Fruit fly (Drosophila melanogaster) whole organism, embryonic: ENCODE measurements around the gene CheB93b.

Experiments used
- Ada2b ChIP-seq: fragments of 200-800 bp; sonication (Bioruptor generic); IDR thresholded peaks from 2 replicates; pipeline ENCODE4 v1.3.6; 2022; ENCODE audit warnings: missing biosample characterization, missing genetic modification characterization
- Aef1 ChIP-seq: fragments of 200-800 bp; sonication (Bioruptor generic); IDR thresholded peaks from 3 replicates; pipeline ENCODE4 v1.3.6; 2022; ENCODE audit warnings: missing biosample characterization, missing genetic modification characterization
- Asciz ChIP-seq: fragments of 200-800 bp; sonication (Bioruptor generic); optimal IDR thresholded peaks from 2 replicates; lab custom pipeline; 2017; ENCODE audit warnings: missing biosample characterization, mild to moderate bottlenecking, missing genetic modification characterization, missing genetic modification reagents
- Awh ChIP-seq: fragments of 200-800 bp; sonication (Bioruptor generic); IDR thresholded peaks from 2 replicates; pipeline ENCODE4, ENCODE4 v1.3.6; 2022; ENCODE audit warnings: missing biosample characterization, missing genetic modification characterization
- CG11398 ChIP-seq: fragments of 200-800 bp; sonication (Bioruptor generic); optimal IDR thresholded peaks from 2 replicates; lab custom pipeline; 2016; ENCODE audit warnings: missing biosample characterization, missing genetic modification characterization
- CG12155 ChIP-seq: fragments of 200-800 bp; sonication (Bioruptor generic); optimal IDR thresholded peaks from 3 replicates; lab custom pipeline; 2016; ENCODE audit warnings: missing biosample characterization, missing genetic modification characterization
- CG13287 ChIP-seq: fragments of 200-800 bp; sonication (Bioruptor generic); IDR thresholded peaks from 2 replicates; pipeline ENCODE4 v1.3.6; 2022; ENCODE audit warnings: missing biosample characterization, missing genetic modification characterization; ENCODE audit not compliant: partially characterized antibody
- CG15601 ChIP-seq: fragments of 200-800 bp; sonication (Bioruptor generic); optimal IDR thresholded peaks from 3 replicates; lab custom pipeline; 2019; ENCODE audit warnings: missing biosample characterization, mild to moderate bottlenecking, missing genetic modification characterization, moderate library complexity
- CG16779 ChIP-seq: fragments of 200-800 bp; sonication (Bioruptor generic); IDR thresholded peaks from 2 replicates; pipeline ENCODE4 v1.3.6; 2022; ENCODE audit warnings: missing biosample characterization, missing genetic modification characterization
- CG17359 ChIP-seq: fragments of 200-800 bp; sonication (Bioruptor generic); optimal IDR thresholded peaks from 3 replicates; lab custom pipeline; 2018; ENCODE audit warnings: missing biosample characterization, mild to moderate bottlenecking, missing genetic modification characterization, moderate library complexity
- CG17612 ChIP-seq: fragments of 200-800 bp; sonication (Bioruptor generic); IDR thresholded peaks from 2 replicates; pipeline ENCODE4 v1.3.6; 2022; ENCODE audit warnings: missing biosample characterization, missing genetic modification characterization
- CG1832 ChIP-seq: fragments of 200-800 bp; sonication (Bioruptor generic); optimal IDR thresholded peaks from 2 replicates; lab custom pipeline; 2017; ENCODE audit warnings: missing biosample characterization, mild to moderate bottlenecking, missing genetic modification characterization, inconsistent platforms
- CG18619 ChIP-seq: fragments of 200-800 bp; sonication (Bioruptor generic); optimal IDR thresholded peaks from 3 replicates; lab custom pipeline; 2017; ENCODE audit warnings: missing biosample characterization, mild to moderate bottlenecking, missing genetic modification characterization
- CG4820 ChIP-seq: fragments of 200-800 bp; sonication (Bioruptor generic); optimal IDR thresholded peaks from 3 replicates; lab custom pipeline; 2016; ENCODE audit warnings: missing biosample characterization, missing genetic modification characterization
- CG4854 ChIP-seq: fragments of 200-800 bp; sonication (Bioruptor generic); optimal IDR thresholded peaks from 2 replicates; lab custom pipeline; 2016; ENCODE audit warnings: missing biosample characterization, missing genetic modification characterization, inconsistent platforms
- CG5245 ChIP-seq: fragments of 200-800 bp; sonication (Bioruptor generic); optimal IDR thresholded peaks from 3 replicates; lab custom pipeline; 2016; ENCODE audit warnings: missing biosample characterization, missing genetic modification characterization
- CG6272 ChIP-seq: fragments of 200-800 bp; sonication (Bioruptor generic); IDR thresholded peaks from 2 replicates; pipeline ENCODE4 v1.3.6; 2022; ENCODE audit warnings: missing biosample characterization, missing genetic modification characterization
- CG6791 ChIP-seq: fragments of 200-800 bp; sonication (Bioruptor generic); IDR thresholded peaks from 3 replicates; pipeline ENCODE4 v1.3.6; 2022; ENCODE audit warnings: missing biosample characterization, missing genetic modification characterization; ENCODE audit not compliant: partially characterized antibody
- CG9932 ChIP-seq: fragments of 200-800 bp; sonication (Bioruptor generic); IDR thresholded peaks from 2 replicates; pipeline ENCODE4 v1.3.6; 2022; ENCODE audit warnings: missing biosample characterization, missing genetic modification characterization
- E2f2 ChIP-seq: fragments of 200-800 bp; sonication (Bioruptor generic); IDR thresholded peaks from 2 replicates; pipeline ENCODE4 v1.3.6; 2022; ENCODE audit warnings: missing biosample characterization, missing genetic modification characterization
- Hr78 ChIP-seq, 2 experiments: fragments of 200-800 bp in 1 of 2; fragments of >200 bp in 1 of 2; sonication (Bioruptor generic) in 1 of 2; optimal IDR thresholded peaks; 2 replicates each; lab custom pipeline; 2017 to 2019; ENCODE audit warnings: missing biosample characterization in 2 of 2, missing genetic modification characterization in 2 of 2, mild to moderate bottlenecking in 1 of 2, moderate library complexity in 1 of 2
- Myb ChIP-seq: fragments of 200-800 bp; sonication (Bioruptor generic); optimal IDR thresholded peaks from 2 replicates; lab custom pipeline; 2016; ENCODE audit warnings: missing biosample characterization, missing genetic modification characterization
- Oaz ChIP-seq: fragments of 200-800 bp; sonication (Bioruptor generic); IDR thresholded peaks from 2 replicates; pipeline ENCODE4 v1.3.6; 2022; ENCODE audit warnings: missing biosample characterization, missing genetic modification characterization
- Oli ChIP-seq: fragments of 200-800 bp; sonication (Bioruptor generic); optimal IDR thresholded peaks from 2 replicates; lab custom pipeline; 2018; ENCODE audit warnings: missing biosample characterization, mild to moderate bottlenecking, missing genetic modification characterization, moderate library complexity
- Stat92E ChIP-seq, 3 experiments: fragments of >200 bp in 2 of 3; fragments of 200-800 bp in 1 of 3; sonication (Bioruptor generic) in 1 of 3; optimal IDR thresholded peaks; 2 replicates each; lab custom pipeline; 2017 to 2019; ENCODE audit warnings: missing biosample characterization in 3 of 3, missing genetic modification characterization in 3 of 3, mild to moderate bottlenecking in 1 of 3, moderate library complexity in 1 of 3
- ara ChIP-seq: fragments of 200-800 bp; sonication (Bioruptor generic); IDR thresholded peaks from 2 replicates; pipeline ENCODE4 v1.3.6; 2022; ENCODE audit warnings: missing biosample characterization, missing genetic modification characterization
- bigmax ChIP-seq: fragments of 200-800 bp; sonication (Bioruptor generic); optimal IDR thresholded peaks from 2 replicates; lab custom pipeline; 2018; ENCODE audit warnings: missing biosample characterization, mild to moderate bottlenecking, missing genetic modification characterization
- crc ChIP-seq: fragments of 200-800 bp; sonication (Bioruptor generic); optimal IDR thresholded peaks from 2 replicates; lab custom pipeline; 2016; ENCODE audit warnings: missing biosample characterization, missing genetic modification characterization
- dati ChIP-seq: fragments of 200-800 bp; sonication (Bioruptor generic); IDR thresholded peaks from 2 replicates; pipeline ENCODE4 v1.3.6; 2022; ENCODE audit warnings: missing biosample characterization, missing genetic modification characterization
- gfzf ChIP-seq: fragments of 200-800 bp; sonication (Bioruptor generic); optimal IDR thresholded peaks from 2 replicates; lab custom pipeline; 2016; ENCODE audit warnings: missing biosample characterization, mild to moderate bottlenecking, missing genetic modification characterization, moderate library complexity
- grau ChIP-seq: fragments of 200-800 bp; optimal IDR thresholded peaks from 3 replicates; lab custom pipeline; 2019; ENCODE audit warnings: missing biosample characterization, mild to moderate bottlenecking, missing genetic modification characterization, moderate library complexity
- ham ChIP-seq: fragments of 200-800 bp; sonication (Bioruptor generic); IDR thresholded peaks from 2 replicates; pipeline ENCODE4 v1.3.6; 2022; ENCODE audit warnings: missing biosample characterization, missing genetic modification characterization
- insv ChIP-seq, 2 experiments: fragments of 200-800 bp; sonication (Bioruptor generic); optimal IDR thresholded peaks; 3 replicates each; lab custom pipeline; 2016 to 2018; ENCODE audit warnings: missing biosample characterization in 2 of 2, missing genetic modification characterization in 2 of 2
- jigr1 ChIP-seq: fragments of 200-800 bp; sonication (Bioruptor generic); IDR thresholded peaks from 3 replicates; pipeline ENCODE4 v1.3.6; 2022; ENCODE audit warnings: missing biosample characterization, missing genetic modification characterization
- jing ChIP-seq: fragments of 200-800 bp; sonication (Bioruptor generic); optimal IDR thresholded peaks from 2 replicates; lab custom pipeline; 2018; ENCODE audit warnings: missing biosample characterization, mild to moderate bottlenecking, missing genetic modification characterization
- nerfin-1 ChIP-seq: fragments of 200-800 bp; sonication (Bioruptor generic); optimal IDR thresholded peaks from 3 replicates; lab custom pipeline; 2019; ENCODE audit warnings: missing biosample characterization, mild to moderate bottlenecking, missing genetic modification characterization, moderate library complexity
- pan ChIP-seq, 4 experiments: fragments of >200 bp in 3 of 4; fragments of 200-800 bp in 1 of 4; sonication (Bioruptor generic) in 1 of 4; optimal IDR thresholded peaks in 3 of 4; IDR thresholded peaks in 1 of 4; 2 replicates each; pipeline versions ENCODE4 v1.3.6 to Lab custom; 2017 to 2022; ENCODE audit warnings: missing biosample characterization in 2 of 4, missing genetic modification characterization in 2 of 4, mixed read lengths in 1 of 4
- pho ChIP-seq: fragments of 200-800 bp; sonication (Bioruptor generic); optimal IDR thresholded peaks from 2 replicates; lab custom pipeline; 2016; ENCODE audit warnings: missing biosample characterization, missing genetic modification characterization
- pita ChIP-seq: fragments of 200-800 bp; sonication (Bioruptor generic); optimal IDR thresholded peaks from 2 replicates; lab custom pipeline; 2017; ENCODE audit warnings: missing biosample characterization, mild to moderate bottlenecking, missing genetic modification characterization
- pzg ChIP-seq: fragments of 200-800 bp; sonication (Bioruptor generic); optimal IDR thresholded peaks from 3 replicates; lab custom pipeline; 2018; ENCODE audit warnings: missing biosample characterization, mild to moderate bottlenecking, missing genetic modification characterization, moderate library complexity
- row ChIP-seq: fragments of 200-800 bp; sonication (Bioruptor generic); IDR thresholded peaks from 3 replicates; pipeline ENCODE4 v1.3.6; 2022; ENCODE audit warnings: missing biosample characterization, missing genetic modification characterization
- seq ChIP-seq: fragments of 200-800 bp; sonication (Bioruptor generic); IDR thresholded peaks from 2 replicates; pipeline ENCODE4 v1.3.6; 2022; ENCODE audit warnings: missing biosample characterization, missing genetic modification characterization
- slbo ChIP-seq: fragments of 200-800 bp; sonication (Bioruptor generic); IDR thresholded peaks from 2 replicates; pipeline ENCODE4 v1.3.6; 2022; ENCODE audit warnings: missing biosample characterization, missing genetic modification characterization
- sr ChIP-seq: fragments of 200-800 bp; sonication (Bioruptor generic); IDR thresholded peaks from 3 replicates; pipeline ENCODE4 v1.3.6; 2022; ENCODE audit warnings: missing biosample characterization, missing genetic modification characterization
- stwl ChIP-seq: fragments of 200-800 bp; sonication (Bioruptor generic); optimal IDR thresholded peaks from 3 replicates; lab custom pipeline; 2018; ENCODE audit warnings: missing biosample characterization, mild to moderate bottlenecking, missing genetic modification characterization, moderate library complexity
- sug ChIP-seq: fragments of 200-800 bp; optimal IDR thresholded peaks from 2 replicates; lab custom pipeline; 2019; ENCODE audit warnings: missing biosample characterization, mild to moderate bottlenecking, missing genetic modification characterization, moderate library complexity
- unpg ChIP-seq: fragments of 200-800 bp; sonication (Bioruptor generic); optimal IDR thresholded peaks from 3 replicates; lab custom pipeline; 2018; ENCODE audit warnings: missing biosample characterization, mild to moderate bottlenecking, missing genetic modification characterization, moderate library complexity
- z ChIP-seq: fragments of 200-800 bp; sonication (Bioruptor generic); IDR thresholded peaks from 3 replicates; pipeline ENCODE4 v1.3.6; 2022; ENCODE audit warnings: missing biosample characterization, missing genetic modification characterization

CheB93b gene

dm6 chr3R:21373403-21374326 is 35.3 kb upstream of the CheB93b start (continued):
- no peak for TF ChIP-seq Ada2b
- TF ChIP-seq CG17359 (tag; lab: Kevin White, UChicago), result peak; percentile 23
- no peak for TF ChIP-seq CG16779 (GFP tag; lab: Robert Waterston, UW)
- TF ChIP-seq Stat92E (GFP tag; optimal IDR thresholded peaks at IDR 0.05; lab: Kevin White, UChicago), result no peak
- TF ChIP-seq sr (GFP tag; lab: Robert Waterston, UW), result 0 out of 3 replicates have a peak, but pooled peaks have one; percentile 9
- TF ChIP-seq Hr78 (GFP tag; optimal IDR thresholded peaks at IDR 0.05; lab: Kevin White, UChicago), result no peak
- peak; percentile 5 for TF ChIP-seq bigmax (GFP tag; lab: Kevin White, UChicago)
- TF ChIP-seq slbo (GFP tag; lab: Robert Waterston, UW), result peak; percentile 46; the same call in 1 of the 2 replicates
- peak; percentile 85 for TF ChIP-seq E2f2 (GFP tag; lab: Robert Waterston, UW)
- no peak for TF ChIP-seq Oli (tag; lab: Kevin White, UChicago)
- no peak for TF ChIP-seq pan (optimal IDR thresholded peaks at IDR 0.05; lab: Kevin White, UChicago)
- TF ChIP-seq pan (GFP tag; optimal IDR thresholded peaks at IDR 0.05 in 1 of 2, IDR thresholded peaks at IDR 0.05 in 1 of 2), result peak in 1 of 2 experiments; percentile 48
- TF ChIP-seq stwl, result no peak
- TF ChIP-seq row (GFP tag; lab: Robert Waterston, UW), result peak; percentile 61; the same call in 2 of the 3 replicates
- TF ChIP-seq CG11398 (GFP tag; lab: Kevin White, UChicago), result no peak
- TF ChIP-seq CG9932, result peak; percentile 42
- no peak for TF ChIP-seq pho (GFP tag; lab: Kevin White, UChicago)
- TF ChIP-seq Asciz (GFP tag; lab: Kevin White, UChicago), result no peak
- no peak for TF ChIP-seq CG6272
- TF ChIP-seq crc, result no peak
- TF ChIP-seq jigr1 (GFP tag; lab: Robert Waterston, UW), result peak; percentile 32; the same call in 1 of the 3 replicates
- TF ChIP-seq CG15601 (tag; lab: Kevin White, UChicago), result no peak
- TF ChIP-seq Aef1, result no peak
- no peak for TF ChIP-seq CG17612 (GFP tag; lab: Robert Waterston, UW)
- peak; percentile 32 for TF ChIP-seq unpg (GFP tag; lab: Kevin White, UChicago)
- 0 out of 2 replicates have a peak, but pooled peaks have one; percentile 27 for TF ChIP-seq ara (GFP tag; lab: Robert Waterston, UW)
- TF ChIP-seq insv (GFP tag; optimal IDR thresholded peaks at IDR 0.05; lab: Kevin White, UChicago), result peak in 1 of 2 experiments; percentile 58
- peak; percentile 22 for TF ChIP-seq gfzf (GFP tag; lab: Kevin White, UChicago)
- TF ChIP-seq CG4820 (GFP tag; lab: Kevin White, UChicago), result no peak
- TF ChIP-seq sug (tag; lab: Kevin White, UChicago), result peak; percentile 70
- TF ChIP-seq Oaz (GFP tag; lab: Robert Waterston, UW), result no peak
- TF ChIP-seq pzg (GFP tag; lab: Kevin White, UChicago), result peak; percentile 85
- no peak for TF ChIP-seq CG1832 (GFP tag; lab: Kevin White, UChicago)
- TF ChIP-seq Myb (GFP tag; lab: Kevin White, UChicago), result peak; percentile 49
- peak; percentile 50; the same call in 1 of the 3 replicates for TF ChIP-seq CG6791 (GFP tag; lab: Robert Waterston, UW)
- TF ChIP-seq seq (GFP tag; lab: Robert Waterston, UW), result no peak
- TF ChIP-seq CG5245, result no peak
- peak; percentile 56 for TF ChIP-seq nerfin-1 (tag; lab: Kevin White, UChicago)
- peak; percentile 42; the same call in 1 of the 2 replicates for TF ChIP-seq CG13287 (GFP tag; lab: Robert Waterston, UW)
- no peak for TF ChIP-seq ham
- TF ChIP-seq jing (GFP tag; lab: Kevin White, UChicago), result no peak
- no peak for TF ChIP-seq z
- no peak for TF ChIP-seq Awh (GFP tag; lab: Robert Waterston, UW)
- no peak for TF ChIP-seq CG4854
- peak; percentile 59 for TF ChIP-seq grau (tag; lab: Kevin White, UChicago)
- peak; percentile 43 for TF ChIP-seq CG18619 (GFP tag; lab: Kevin White, UChicago)
- TF ChIP-seq dati (GFP tag; lab: Robert Waterston, UW), result no peak
- TF ChIP-seq pita (GFP tag; lab: Kevin White, UChicago), result no peak
- no peak for TF ChIP-seq CG12155 (GFP tag; lab: Kevin White, UChicago)
